Fruit fly (Drosophila melanogaster) whole organism, prepupa: ENCODE data around the gene tmod.

Experiments
- CG11294 ChIP-seq: fragments of 200-800 bp; sonication (Bioruptor generic); IDR thresholded peaks from 2 replicates; pipeline ENCODE4 v1.3.6; 2022; ENCODE audit warnings: missing biosample characterization, missing genetic modification characterization
- CG34406 ChIP-seq: fragments of 200-800 bp; sonication (Bioruptor generic); optimal IDR thresholded peaks from 3 replicates; lab custom pipeline; 2016; ENCODE audit warnings: missing biosample characterization, missing genetic modification characterization
- Eip78C ChIP-seq: fragments of 200-800 bp; sonication (Bioruptor generic); peaks from one replicate; lab custom pipeline; 2016; ENCODE audit warnings: missing biosample characterization, missing genetic modification characterization
- svp ChIP-seq: fragments of 200-800 bp; sonication (Bioruptor generic); peaks from one replicate; lab custom pipeline; 2016; ENCODE audit warnings: missing biosample characterization, missing genetic modification characterization

DNA sequence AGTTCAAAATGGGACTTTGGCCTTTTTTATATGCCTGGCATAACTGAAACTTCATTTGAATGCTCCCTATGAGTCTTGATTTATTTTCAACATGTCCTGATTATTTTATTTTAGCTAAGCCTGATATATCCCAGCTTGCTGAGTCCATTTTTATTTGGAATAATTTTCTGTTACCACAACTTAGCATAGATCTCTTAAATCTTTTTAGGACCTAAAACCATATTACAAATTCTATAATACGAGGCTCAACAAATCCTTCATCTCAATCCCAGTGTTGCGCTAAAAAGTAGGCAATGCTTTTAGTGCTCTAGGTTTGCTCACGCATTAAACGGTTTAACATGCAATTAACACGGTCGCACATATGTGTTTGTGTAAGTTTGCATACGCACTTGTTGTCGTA, 89.4 kb downstream of the tmod start, which contains the start of gene CG44954:
- no peak for TF ChIP-seq svp (GFP tag; lab: Kevin White, UChicago)
- no peak for TF ChIP-seq Eip78C (GFP tag; lab: Kevin White, UChicago)
- no peak for TF ChIP-seq CG34406 (GFP tag; lab: Kevin White, UChicago)
- no peak for TF ChIP-seq CG11294 (GFP tag; lab: Robert Waterston, UW)
